Worm (Caenorhabditis elegans) whole organism, late embryonic: ENCODE results near the gene irld-12.

Experiments
- F13H6.1 ChIP-seq: sonication (generic microtip); optimal IDR thresholded peaks from 2 replicates; lab custom pipeline; 2016; ENCODE audit warnings: missing genetic modification characterization, missing compliant biosample characterization
- Y22D7AL.16 ChIP-seq: sonication (generic microtip); optimal IDR thresholded peaks from 2 replicates; lab custom pipeline; 2016; ENCODE audit warnings: missing genetic modification characterization, missing compliant biosample characterization
- dmd-4 ChIP-seq: sonication (generic microtip); optimal IDR thresholded peaks from 2 replicates; lab custom pipeline; 2016; ENCODE audit warnings: borderline replicate concordance, missing genetic modification characterization, missing compliant biosample characterization
- dve-1 ChIP-seq: sonication (generic microtip); optimal IDR thresholded peaks from 2 replicates; lab custom pipeline; 2017; ENCODE audit warnings: antibody characterized with exemption, mild to moderate bottlenecking, missing genetic modification characterization, missing compliant biosample characterization
- elt-2 ChIP-seq: sonication (generic microtip); optimal IDR thresholded peaks from 2 replicates; lab custom pipeline; 2016; ENCODE audit warnings: missing genetic modification reagents, missing genetic modification characterization, missing compliant biosample characterization
- ets-4 ChIP-seq: sonication (generic microtip); optimal IDR thresholded peaks from 2 replicates; lab custom pipeline; 2016; ENCODE audit warnings: missing genetic modification characterization, missing compliant biosample characterization
- lim-6 ChIP-seq: sonication (generic microtip); optimal IDR thresholded peaks from 2 replicates; lab custom pipeline; 2016; ENCODE audit warnings: missing genetic modification characterization, missing compliant biosample characterization
- lin-11 ChIP-seq: fragments of 200-800 bp; sonication (Bioruptor generic); optimal IDR thresholded peaks from 2 replicates; lab custom pipeline; 2018; ENCODE audit warnings: mild to moderate bottlenecking, missing genetic modification characterization, missing compliant biosample characterization
- nfya-1 ChIP-seq: sonication (generic microtip); optimal IDR thresholded peaks from 2 replicates; lab custom pipeline; 2017; ENCODE audit warnings: missing genetic modification characterization, mild to moderate bottlenecking, missing compliant biosample characterization, antibody characterized with exemption, moderate library complexity
- pag-3 ChIP-seq: sonication (generic microtip); optimal IDR thresholded peaks from 2 replicates; lab custom pipeline; 2016; ENCODE audit warnings: missing compliant biosample characterization, missing genetic modification characterization, borderline replicate concordance
- ref-2 ChIP-seq: sonication (generic microtip); optimal IDR thresholded peaks from 2 replicates; lab custom pipeline; 2016; ENCODE audit warnings: missing genetic modification characterization, missing compliant biosample characterization
- tbx-2 ChIP-seq: sonication (generic microtip); optimal IDR thresholded peaks from 2 replicates; lab custom pipeline; 2016; ENCODE audit warnings: missing genetic modification characterization, missing compliant biosample characterization
- tbx-7 ChIP-seq: sonication (generic microtip); optimal IDR thresholded peaks from 2 replicates; lab custom pipeline; 2016; ENCODE audit warnings: missing genotype, missing genetic modification characterization, missing compliant biosample characterization
- ttx-3 ChIP-seq: sonication (generic microtip); optimal IDR thresholded peaks from 2 replicates; lab custom pipeline; 2016; ENCODE audit warnings: missing genetic modification reagents, missing genetic modification characterization, missing compliant biosample characterization

ce11 chrV:2991485-2991884, 29.7 kb downstream of the irld-12 start, which contains the start of gene srw-121:
- TF ChIP-seq ttx-3 (tag; lab: Kevin White, UChicago) (no peak), tbx-7 (tag; lab: Kevin White, UChicago) (no peak), pag-3 (tag; lab: Kevin White, UChicago) (no peak), tbx-2 (no peak), Y22D7AL.16 (tag; lab: Kevin White, UChicago) (no peak), F13H6.1 (tag; lab: Kevin White, UChicago) (no peak), ref-2 (tag; lab: Kevin White, UChicago) (no peak), nfya-1 (tag; lab: Kevin White, UChicago) (no peak), lin-11 (no peak), dmd-4 (tag; lab: Kevin White, UChicago) (no peak), dve-1 (tag; lab: Kevin White, UChicago) (no peak), lim-6 (tag; lab: Kevin White, UChicago) (no peak), elt-2 (tag; lab: Kevin White, UChicago) (no peak), ets-4 (no peak)
